Worm (Caenorhabditis elegans): ENCODE results near the gene glb-27.

Gene glb-27

DNA sequence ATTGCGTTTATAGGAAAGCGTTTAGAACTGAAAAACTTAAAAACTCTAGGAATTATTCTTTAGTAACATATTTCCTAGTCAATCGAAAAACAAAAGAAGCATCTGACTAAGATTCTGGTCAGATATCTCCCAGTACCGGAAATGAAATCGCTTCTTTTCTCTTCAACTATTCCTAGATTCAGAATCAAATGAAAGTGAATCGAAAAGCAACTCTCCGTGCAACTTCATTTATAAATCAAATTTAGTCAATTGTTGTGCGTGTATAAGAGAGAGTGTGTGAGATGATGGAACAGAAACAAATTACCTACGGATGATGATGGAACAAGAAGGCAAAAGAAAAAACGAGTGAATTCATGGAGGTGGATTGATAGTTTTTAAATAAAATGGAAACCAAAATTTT lies 3.1 kb upstream of the glb-27 start (continued):
- TF ChIP-seq ceh-8 (GFP tag; optimal IDR thresholded peaks at IDR 0.05) (no peak), zip-4 (GFP tag; optimal IDR thresholded peaks at IDR 0.05) (no peak), swsn-7 (tag; optimal IDR thresholded peaks at IDR 0.05) (peak; percentile 12), hlh-17 (GFP tag; optimal IDR thresholded peaks at IDR 0.05; ENCODE audit: borderline replicate concordance) (no peak)

- TF ChIP-seq grh-1 (GFP tag; IDR thresholded peaks at IDR 0.05) (no peak), sptf-1 (tag; optimal IDR thresholded peaks at IDR 0.05) (no peak), hlh-4 (tag; optimal IDR thresholded peaks at IDR 0.05) (peak; percentile 92), hlh-17 (GFP tag; optimal IDR thresholded peaks at IDR 0.05; ENCODE audit: borderline replicate concordance) (no peak), nhr-71 (tag; optimal IDR thresholded peaks at IDR 0.05) (peak; percentile 27)
Observed at ce11 chrII:8554568-8554967, 1.5 kb downstream of the glb-27 start.

- TF ChIP-seq lin-14 (GFP tag; optimal IDR thresholded peaks at IDR 0.05), result peak; percentile 50
- TF ChIP-seq mab-9 (GFP tag; IDR thresholded peaks at IDR 0.05), result no peak
- TF ChIP-seq pax-3 (tag; optimal IDR thresholded peaks at IDR 0.05), result no peak
- TF ChIP-seq fkh-10 (GFP tag; optimal IDR thresholded peaks at IDR 0.05), result peak; percentile 91
Observed at ce11 chrII:8551100-8551499, 5.0 kb downstream of the glb-27 start.

DNA sequence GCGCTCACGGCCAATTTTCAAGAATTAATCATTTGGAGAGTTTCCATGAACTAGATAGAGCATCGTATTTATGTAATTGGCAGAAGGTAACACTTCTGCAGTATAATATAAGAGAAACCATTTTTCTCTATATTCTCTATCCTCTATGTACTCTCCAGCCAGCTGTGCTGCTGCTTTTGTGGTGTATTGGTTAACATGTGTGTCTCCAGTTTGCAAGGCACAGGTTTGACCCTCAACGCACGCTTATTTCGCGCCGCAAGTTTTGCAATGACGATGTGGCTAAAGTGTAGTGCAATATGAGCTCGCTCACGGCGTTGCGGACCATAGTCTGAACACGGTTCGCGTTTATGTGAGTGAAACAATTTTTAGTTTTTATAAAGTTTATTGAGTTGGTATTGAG lies 9.1 kb downstream of the glb-27 start:
- TF ChIP-seq nhr-47 (tag; optimal IDR thresholded peaks at IDR 0.05) (peak; percentile 59), nhr-28 (tag; optimal IDR thresholded peaks at IDR 0.05) (no peak), tbx-2 (tag; optimal IDR thresholded peaks at IDR 0.05) (no peak), nhr-12 (tag; optimal IDR thresholded peaks at IDR 0.05) (no peak), dpl-1 (GFP tag; optimal IDR thresholded peaks at IDR 0.05) (peak in 2 of 3 experiments; percentile 25 to 44), pqm-1 (tag; optimal IDR thresholded peaks at IDR 0.05) (no peak), ceh-8 (GFP tag; optimal IDR thresholded peaks at IDR 0.05) (no peak), nhr-19 (GFP tag; conservative IDR thresholded peaks at IDR 0.05) (peak; percentile 31; the same call in 1 of the 2 replicates), fkh-8 (tag; optimal IDR thresholded peaks at IDR 0.05) (no peak), nhr-20 (tag; optimal IDR thresholded peaks at IDR 0.05) (peak; percentile 68), mdl-1 (tag; optimal IDR thresholded peaks at IDR 0.05) (peak in 1 of 2 experiments; percentile 60), lsy-2 (tag; optimal IDR thresholded peaks at IDR 0.05) (peak in 1 of 2 experiments; percentile 69), egl-13 (tag; optimal IDR thresholded peaks at IDR 0.05) (no peak), unc-130 (tag; optimal IDR thresholded peaks at IDR 0.05) (no peak), elt-3 (tag; optimal IDR thresholded peaks at IDR 0.05) (peak in 1 of 6 experiments; percentile 19), ceh-88 (GFP tag; IDR thresholded peaks at IDR 0.05) (no peak), zag-1 (tag; optimal IDR thresholded peaks at IDR 0.05) (no peak), rnt-1 (tag; optimal IDR thresholded peaks at IDR 0.05) (peak; percentile 66), sup-37 (GFP tag; optimal IDR thresholded peaks at IDR 0.05) (no peak), sptf-1 (tag; optimal IDR thresholded peaks at IDR 0.05) (no peak), swsn-7 (tag; optimal IDR thresholded peaks at IDR 0.05) (peak; percentile 25), irx-1 (tag; optimal IDR thresholded peaks at IDR 0.05) (no peak), hlh-17 (GFP tag; optimal IDR thresholded peaks at IDR 0.05; ENCODE audit: borderline replicate concordance) (no peak), fkh-10 (GFP tag; optimal IDR thresholded peaks at IDR 0.05) (no peak), nhr-77 (tag; optimal IDR thresholded peaks at IDR 0.05) (peak; percentile 62), Y116A8C.19 (tag; optimal IDR thresholded peaks at IDR 0.05; ENCODE audit: borderline replicate concordance) (no peak), alr-1 (tag; optimal IDR thresholded peaks at IDR 0.05; ENCODE audit: borderline replicate concordance) (no peak), lin-15B (tag; optimal IDR thresholded peaks at IDR 0.05) (no peak), lin-13 (GFP tag; optimal IDR thresholded peaks at IDR 0.05) (no peak), efl-3 (GFP tag; optimal IDR thresholded peaks at IDR 0.05) (no peak), F16B12.6 (tag; optimal IDR thresholded peaks at IDR 0.05) (no peak), nhr-71 (tag; optimal IDR thresholded peaks at IDR 0.05) (no peak), snpc-4 (tag; optimal IDR thresholded peaks at IDR 0.05) (no peak), nhr-237 (tag; optimal IDR thresholded peaks at IDR 0.05) (no peak), sox-4 (tag; optimal IDR thresholded peaks at IDR 0.05) (no peak), snu-23 (GFP tag; optimal IDR thresholded peaks at IDR 0.05) (no peak), blmp-1 (tag; optimal IDR thresholded peaks at IDR 0.05) (peak; percentile 25), xbp-1 (tag; optimal IDR thresholded peaks at IDR 0.05) (no peak), ces-1 (GFP tag; optimal IDR thresholded peaks at IDR 0.05) (no peak), ceh-63 (GFP tag; optimal IDR thresholded peaks at IDR 0.05) (no peak)
